Fruit fly (Drosophila melanogaster) whole organism, embryonic: ENCODE results near the gene Spase12.

ENCODE experiments used
- Bgb ChIP-seq: fragments of 200-800 bp; sonication (Bioruptor generic); IDR thresholded peaks from 2 replicates; pipeline ENCODE4 v1.3.6; 2022; ENCODE audit warnings: missing biosample characterization, missing genetic modification characterization; ENCODE audit not compliant: partially characterized antibody
- CG10543 ChIP-seq: fragments of 200-800 bp; sonication (Bioruptor generic); optimal IDR thresholded peaks from 3 replicates; lab custom pipeline; 2017; ENCODE audit warnings: missing biosample characterization, mild to moderate bottlenecking, missing genetic modification characterization, moderate library complexity
- CG10979 ChIP-seq: fragments of 200-800 bp; sonication (Bioruptor generic); optimal IDR thresholded peaks from 2 replicates; lab custom pipeline; 2018; ENCODE audit warnings: missing biosample characterization, mild to moderate bottlenecking, missing genetic modification characterization, moderate library complexity
- CG15073 ChIP-seq: fragments of 200-800 bp; sonication (Bioruptor generic); optimal IDR thresholded peaks from 2 replicates; lab custom pipeline; 2016; ENCODE audit warnings: missing biosample characterization, missing genetic modification characterization
- CG3065 ChIP-seq: fragments of 200-800 bp; sonication (Bioruptor generic); optimal IDR thresholded peaks from 2 replicates; lab custom pipeline; 2016; ENCODE audit warnings: missing biosample characterization, missing genetic modification characterization
- CG6254 ChIP-seq: fragments of 200-800 bp; sonication (Bioruptor generic); optimal IDR thresholded peaks from 3 replicates; lab custom pipeline; 2017; ENCODE audit warnings: mild to moderate bottlenecking, missing biosample characterization, missing genetic modification reagents, missing genetic modification characterization
- CTCF ChIP-seq: fragments of 200-800 bp; sonication (Bioruptor generic); optimal IDR thresholded peaks from 2 replicates; lab custom pipeline; 2017; ENCODE audit warnings: missing biosample characterization, mild to moderate bottlenecking, missing genetic modification characterization, moderate library complexity
- Deaf1 ChIP-seq: fragments of 200-800 bp; optimal IDR thresholded peaks from 3 replicates; lab custom pipeline; 2019; ENCODE audit warnings: missing biosample characterization, mild to moderate bottlenecking, missing genetic modification characterization, moderate library complexity
- Poxn ChIP-seq: fragments of 200-800 bp; sonication (Bioruptor generic); IDR thresholded peaks from 2 replicates; pipeline ENCODE4 v1.3.6; 2022; ENCODE audit warnings: missing biosample characterization, missing genetic modification characterization
- bigmax ChIP-seq: fragments of 200-800 bp; sonication (Bioruptor generic); optimal IDR thresholded peaks from 2 replicates; lab custom pipeline; 2018; ENCODE audit warnings: missing biosample characterization, mild to moderate bottlenecking, missing genetic modification characterization
- cato ChIP-seq: fragments of 200-800 bp; sonication (Bioruptor generic); optimal IDR thresholded peaks from 2 replicates; lab custom pipeline; 2016; ENCODE audit warnings: missing biosample characterization, missing genetic modification characterization, borderline replicate concordance

DNA sequence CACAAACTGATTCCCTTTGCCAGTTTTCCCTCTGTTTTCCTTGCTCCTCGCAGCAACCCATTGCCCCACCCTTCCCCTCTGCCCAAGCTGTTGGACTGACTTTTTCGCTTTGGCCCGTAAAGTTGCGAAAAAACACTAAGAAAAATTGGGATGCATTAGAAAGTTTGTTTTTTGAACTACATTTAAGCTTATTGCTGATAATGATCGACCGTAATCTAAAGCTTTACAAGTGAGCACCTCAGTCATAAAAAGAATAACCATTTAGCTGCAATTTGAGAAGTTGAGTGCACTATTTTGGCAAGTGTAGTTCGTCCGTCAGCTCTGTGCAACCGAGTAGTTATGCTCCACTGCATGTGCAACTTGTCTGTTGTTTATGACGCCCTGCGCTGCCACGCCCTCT, 40.6 kb downstream of the Spase12 start:
- TF ChIP-seq bigmax (GFP tag; lab: Kevin White, UChicago) (no peak), Poxn (no peak), CG10979 (no peak), CG15073 (no peak), CTCF (no peak), CG10543 (GFP tag; lab: Kevin White, UChicago) (no peak), cato (GFP tag; lab: Kevin White, UChicago) (no peak), CG6254 (GFP tag; lab: Kevin White, UChicago) (no peak), CG3065 (GFP tag; lab: Kevin White, UChicago) (no peak), Deaf1 (no peak), Bgb (GFP tag; lab: Robert Waterston, UW) (no peak)
